Worm (Caenorhabditis elegans): ENCODE data around the gene clec-126.

clec-126 gene

ce11 chrII:3518961-3519544 is at the start of gene clec-126 (continued):
- TF ChIP-seq gmeb-2 (tag; optimal IDR thresholded peaks at IDR 0.05) (peak; percentile 52), pag-3 (tag; optimal IDR thresholded peaks at IDR 0.05; ENCODE audit: borderline replicate concordance) (peak; percentile 19), ceh-31 (tag; optimal IDR thresholded peaks at IDR 0.05) (peak; percentile 54), npax-4 (tag; optimal IDR thresholded peaks at IDR 0.05) (peak; percentile 46), ahr-1 (tag; optimal IDR thresholded peaks at IDR 0.05) (no peak), unc-42 (tag; optimal IDR thresholded peaks at IDR 0.05) (peak; percentile 85), sdc-2 (tag; optimal IDR thresholded peaks at IDR 0.05) (peak; percentile 57), ztf-16 (tag; optimal IDR thresholded peaks at IDR 0.05) (peak; percentile 45), nhr-232 (tag; optimal IDR thresholded peaks at IDR 0.05) (peak; percentile 72), tbx-7 (tag; optimal IDR thresholded peaks at IDR 0.05) (peak; percentile 59), ceh-18 (tag; optimal IDR thresholded peaks at IDR 0.05) (peak; percentile 71), ceh-2 (tag; optimal IDR thresholded peaks at IDR 0.05) (peak; percentile 67), ceh-30 (tag; optimal IDR thresholded peaks at IDR 0.05) (no peak), fkh-6 (tag; optimal IDR thresholded peaks at IDR 0.05) (peak; percentile 76), sox-2 (GFP tag; IDR thresholded peaks at IDR 0.05) (no peak; the same call in 1 of the 2 replicates), ceh-9 (tag; optimal IDR thresholded peaks at IDR 0.05) (peak; percentile 27), ceh-14 (tag; optimal IDR thresholded peaks at IDR 0.05) (peak; percentile 77), sox-4 (tag; optimal IDR thresholded peaks at IDR 0.05) (peak; percentile 65)

- TF ChIP-seq ceh-30 (tag; optimal IDR thresholded peaks at IDR 0.05) (no peak), F13H6.1 (tag; optimal IDR thresholded peaks at IDR 0.05) (no peak), dve-1 (tag; optimal IDR thresholded peaks at IDR 0.05) (no peak), nhr-232 (tag; optimal IDR thresholded peaks at IDR 0.05) (no peak), hlh-30 (tag; optimal IDR thresholded peaks at IDR 0.05; ENCODE audit: insufficient read depth) (no peak), pax-1 (tag; optimal IDR thresholded peaks at IDR 0.05) (no peak), hlh-13 (GFP tag; optimal IDR thresholded peaks at IDR 0.05) (no peak), pqm-1 (tag; optimal IDR thresholded peaks at IDR 0.05) (no peak), fkh-6 (tag; optimal IDR thresholded peaks at IDR 0.05) (no peak), lim-6 (tag; optimal IDR thresholded peaks at IDR 0.05) (no peak), ama-1 (optimal IDR thresholded peaks at IDR 0.05) (no peak), hlh-6 (tag; optimal IDR thresholded peaks at IDR 0.05) (no peak), K02D7.2 (tag; optimal IDR thresholded peaks at IDR 0.05) (no peak), sox-4 (tag; optimal IDR thresholded peaks at IDR 0.05) (no peak), npax-4 (tag; optimal IDR thresholded peaks at IDR 0.05) (no peak), unc-42 (tag; optimal IDR thresholded peaks at IDR 0.05) (no peak), K09A11.1 (tag; optimal IDR thresholded peaks at IDR 0.05; ENCODE audit: insufficient read depth) (no peak), pag-3 (tag; optimal IDR thresholded peaks at IDR 0.05; ENCODE audit: borderline replicate concordance) (no peak), zip-5 (tag; optimal IDR thresholded peaks at IDR 0.05) (no peak)
Observed at ce11 chrII:3470549-3470948, 48.7 kb upstream of the clec-126 start, which contains the start of gene Y49F6B.20. TSS of gene Y49F6B.20 (minus strand) at chrII:3470649.

- no peak for TF ChIP-seq ceh-45 (GFP tag; IDR thresholded peaks at IDR 0.05)
- no peak for TF ChIP-seq ceh-30 (tag; optimal IDR thresholded peaks at IDR 0.05)
- no peak for TF ChIP-seq ceh-18 (tag; optimal IDR thresholded peaks at IDR 0.05)
- TF ChIP-seq ets-4 (tag; optimal IDR thresholded peaks at IDR 0.05) = no peak
- no peak for TF ChIP-seq fkh-6 (tag; optimal IDR thresholded peaks at IDR 0.05)
- no peak for TF ChIP-seq F13H6.1 (tag; optimal IDR thresholded peaks at IDR 0.05)
- TF ChIP-seq ceh-2 (tag; optimal IDR thresholded peaks at IDR 0.05) = no peak
- TF ChIP-seq ref-2 (tag; optimal IDR thresholded peaks at IDR 0.05) = no peak
- no peak for TF ChIP-seq unc-55 (GFP tag; optimal IDR thresholded peaks at IDR 0.05)
- no peak for TF ChIP-seq ahr-1 (tag; optimal IDR thresholded peaks at IDR 0.05)
- TF ChIP-seq hlh-15 (tag; optimal IDR thresholded peaks at IDR 0.05) = no peak
- no peak for TF ChIP-seq elt-2 (tag; optimal IDR thresholded peaks at IDR 0.05)
- TF ChIP-seq pha-2 (tag; optimal IDR thresholded peaks at IDR 0.05) = no peak
- TF ChIP-seq che-1 (tag; optimal IDR thresholded peaks at IDR 0.05) = no peak
Observed at ce11 chrII:3471603-3472002, 47.7 kb upstream of the clec-126 start, which contains the start of gene Y49F6B.13. TSS of gene Y49F6B.13 (minus strand) at chrII:3471703.
